Worm (Caenorhabditis elegans) whole organism, L3 larva: ENCODE results near the gene C25D7.16.
A peak's percentile ranks its signal among the peaks of the same experiment; 100 is the strongest.

Experiments used
- R02D3.7 ChIP-seq: fragments of 150-350 bp; optimal IDR thresholded peaks from 2 replicates; lab custom pipeline; 2014; ENCODE audit warnings: missing biosample characterization, missing genetic modification characterization
- ZK546.5 ChIP-seq: sonication (generic microtip); optimal IDR thresholded peaks from 2 replicates; lab custom pipeline; 2017; ENCODE audit warnings: missing biosample characterization, missing genetic modification characterization
- aly-2 ChIP-seq: fragments of 150-350 bp; optimal IDR thresholded peaks from 2 replicates; lab custom pipeline; 2014; ENCODE audit warnings: missing biosample characterization, missing genetic modification characterization
- ama-1 ChIP-seq: fragments of 150-350 bp; optimal IDR thresholded peaks from 2 replicates; lab custom pipeline; 2018
- ceh-16 ChIP-seq: sonication (generic microtip); optimal IDR thresholded peaks from 2 replicates; lab custom pipeline; 2017; ENCODE audit warnings: missing biosample characterization, missing genetic modification characterization
- ceh-28 ChIP-seq: fragments of 150-350 bp; optimal IDR thresholded peaks from 2 replicates; lab custom pipeline; 2014; ENCODE audit warnings: missing biosample characterization, missing genetic modification reagents, missing genetic modification characterization
- ceh-82 ChIP-seq: fragments of 150-350 bp; optimal IDR thresholded peaks from 2 replicates; lab custom pipeline; 2014; ENCODE audit warnings: missing biosample characterization, missing genetic modification characterization
- ceh-9 ChIP-seq: sonication (generic microtip); optimal IDR thresholded peaks from 2 replicates; lab custom pipeline; 2018; ENCODE audit warnings: missing biosample characterization, missing genetic modification characterization
- daf-12 ChIP-seq: fragments of 150-350 bp; optimal IDR thresholded peaks from 2 replicates; lab custom pipeline; 2014; ENCODE audit warnings: missing biosample characterization, missing genetic modification reagents, missing genetic modification characterization
- egl-27 ChIP-seq: sonication (generic microtip); optimal IDR thresholded peaks from 4 replicates; lab custom pipeline; 2017; ENCODE audit warnings: missing biosample characterization, missing genetic modification reagents, missing genetic modification characterization
- egl-5 ChIP-seq: fragments of 150-350 bp; optimal IDR thresholded peaks from 2 replicates; lab custom pipeline; 2017; ENCODE audit warnings: missing biosample characterization, missing genetic modification reagents, missing genetic modification characterization, inconsistent platforms
- elt-1 ChIP-seq: fragments of 150-350 bp; optimal IDR thresholded peaks from 2 replicates; lab custom pipeline; 2014; ENCODE audit warnings: missing biosample characterization, missing genetic modification characterization
- elt-2 ChIP-seq: sonication (generic microtip); optimal IDR thresholded peaks from 2 replicates; lab custom pipeline; 2016; ENCODE audit warnings: missing genetic modification reagents, mild to moderate bottlenecking, missing genetic modification characterization, missing compliant biosample characterization
- elt-3 ChIP-seq, 3 experiments: fragments of 150-350 bp in 1 of 3; sonication (generic microtip) in 2 of 3; optimal IDR thresholded peaks; 2 replicates in 2 of 3; 4 replicates in 1 of 3; lab custom pipeline; 2014 to 2017; ENCODE audit warnings: missing biosample characterization in 3 of 3, missing genetic modification characterization in 3 of 3
- eor-1 ChIP-seq, 2 experiments: fragments of 150-350 bp; optimal IDR thresholded peaks; 2 replicates each; lab custom pipeline; 2014 to 2018; ENCODE audit warnings: missing biosample characterization in 2 of 2, missing genetic modification characterization in 2 of 2
- fkh-10 ChIP-seq: sonication (generic microtip); optimal IDR thresholded peaks from 2 replicates; lab custom pipeline; 2017; ENCODE audit warnings: missing biosample characterization, missing genetic modification reagents, missing genetic modification characterization
- fkh-2 ChIP-seq: fragments of 150-350 bp; optimal IDR thresholded peaks from 2 replicates; lab custom pipeline; 2014; ENCODE audit warnings: missing biosample characterization, missing genetic modification reagents, missing genetic modification characterization
- fos-1 ChIP-seq: fragments of 150-350 bp; optimal IDR thresholded peaks from 2 replicates; lab custom pipeline; 2014; ENCODE audit warnings: missing biosample characterization, missing genetic modification characterization
- hmg-11 ChIP-seq: sonication (generic microtip); optimal IDR thresholded peaks from 2 replicates; lab custom pipeline; 2016; ENCODE audit warnings: missing genetic modification characterization, missing compliant biosample characterization
- jun-1 ChIP-seq: fragments of 150-350 bp; optimal IDR thresholded peaks from 2 replicates; lab custom pipeline; 2014; ENCODE audit warnings: missing biosample characterization, missing genetic modification reagents, missing genetic modification characterization
- lin-15B ChIP-seq: fragments of 150-350 bp; optimal IDR thresholded peaks from 2 replicates; lab custom pipeline; 2014; ENCODE audit warnings: missing biosample characterization, missing genetic modification characterization
- lin-39 ChIP-seq: fragments of 150-350 bp; optimal IDR thresholded peaks from 2 replicates; lab custom pipeline; 2018; ENCODE audit warnings: missing biosample characterization, missing genetic modification reagents, missing genetic modification characterization
- lsy-12 ChIP-seq: sonication (generic microtip); optimal IDR thresholded peaks from 2 replicates; lab custom pipeline; 2016; ENCODE audit warnings: mild to moderate bottlenecking, missing genetic modification characterization, missing compliant biosample characterization
- mml-1 ChIP-seq: fragments of 150-350 bp; sonication (generic microtip); optimal IDR thresholded peaks from 3 replicates; lab custom pipeline; 2014; ENCODE audit warnings: missing biosample characterization, missing genetic modification characterization
- nfya-1 ChIP-seq: sonication (generic microtip); optimal IDR thresholded peaks from 2 replicates; lab custom pipeline; 2017; ENCODE audit warnings: missing genetic modification characterization, mild to moderate bottlenecking, missing compliant biosample characterization, antibody characterized with exemption, moderate library complexity; ENCODE audit not compliant: insufficient read depth
- nhr-11 ChIP-seq: fragments of 150-350 bp; optimal IDR thresholded peaks from 2 replicates; lab custom pipeline; 2014; ENCODE audit warnings: missing biosample characterization, missing genetic modification characterization
- nhr-12 ChIP-seq: fragments of 150-350 bp; optimal IDR thresholded peaks from 2 replicates; lab custom pipeline; 2014; ENCODE audit warnings: missing biosample characterization, missing genetic modification characterization
- nhr-23 ChIP-seq: fragments of 150-350 bp; optimal IDR thresholded peaks from 2 replicates; lab custom pipeline; 2014; ENCODE audit warnings: missing biosample characterization, missing genetic modification reagents, missing genetic modification characterization
- nhr-237 ChIP-seq: fragments of 150-350 bp; optimal IDR thresholded peaks from 2 replicates; lab custom pipeline; 2014; ENCODE audit warnings: missing biosample characterization, missing genetic modification characterization
- nhr-25 ChIP-seq: sonication (generic microtip); optimal IDR thresholded peaks from 2 replicates; lab custom pipeline; 2017; ENCODE audit warnings: missing biosample characterization, missing genetic modification characterization
- nhr-28 ChIP-seq: fragments of 150-350 bp; optimal IDR thresholded peaks from 2 replicates; lab custom pipeline; 2014; ENCODE audit warnings: missing biosample characterization, missing genetic modification characterization
- nhr-43 ChIP-seq: sonication (generic microtip); optimal IDR thresholded peaks from 2 replicates; lab custom pipeline; 2016; ENCODE audit warnings: mild to moderate bottlenecking, missing genetic modification characterization, missing compliant biosample characterization; ENCODE audit not compliant: poor library complexity, severe bottlenecking
- nhr-67 ChIP-seq: fragments of 150-350 bp; optimal IDR thresholded peaks from 2 replicates; lab custom pipeline; 2014; ENCODE audit warnings: missing biosample characterization, missing genetic modification characterization
- nhr-76 ChIP-seq: fragments of 150-350 bp; sonication (generic microtip); optimal IDR thresholded peaks from 5 replicates; lab custom pipeline; 2014; ENCODE audit warnings: missing biosample characterization, missing genetic modification characterization
- nhr-77 ChIP-seq: fragments of 150-350 bp; optimal IDR thresholded peaks from 2 replicates; lab custom pipeline; 2014; ENCODE audit warnings: missing biosample characterization, missing genetic modification characterization
- pha-4 ChIP-seq: fragments of 150-350 bp; optimal IDR thresholded peaks from 2 replicates; lab custom pipeline; 2014; ENCODE audit warnings: missing biosample characterization, missing genetic modification reagents, missing genetic modification characterization
- pqm-1 ChIP-seq: fragments of 150-350 bp; optimal IDR thresholded peaks from 2 replicates; lab custom pipeline; 2017; ENCODE audit warnings: missing biosample characterization, missing genetic modification characterization, inconsistent platforms
- sea-2 ChIP-seq: fragments of 150-350 bp; sonication (generic microtip); optimal IDR thresholded peaks from 4 replicates; lab custom pipeline; 2014; ENCODE audit warnings: missing biosample characterization, missing genetic modification reagents, missing genetic modification characterization
- skn-1 ChIP-seq: fragments of 150-350 bp; optimal IDR thresholded peaks from 2 replicates; lab custom pipeline; 2014; ENCODE audit warnings: missing biosample characterization, missing genetic modification characterization
- snpc-4 ChIP-seq: fragments of 150-350 bp; optimal IDR thresholded peaks from 2 replicates; lab custom pipeline; 2014; ENCODE audit warnings: missing biosample characterization, missing genetic modification characterization
- tbx-2 ChIP-seq: sonication (generic microtip); optimal IDR thresholded peaks from 2 replicates; lab custom pipeline; 2016; ENCODE audit warnings: mild to moderate bottlenecking, missing genetic modification characterization, missing compliant biosample characterization
- unc-39 ChIP-seq: sonication (generic microtip); optimal IDR thresholded peaks from 4 replicates; lab custom pipeline; 2017; ENCODE audit warnings: missing biosample characterization, missing genetic modification characterization
- unc-62 ChIP-seq: fragments of 150-350 bp; sonication (generic microtip); optimal IDR thresholded peaks from 4 replicates; lab custom pipeline; 2014; ENCODE audit warnings: missing biosample characterization, missing genetic modification reagents, missing genetic modification characterization
- zag-1 ChIP-seq: fragments of 150-350 bp; optimal IDR thresholded peaks from 2 replicates; lab custom pipeline; 2014; ENCODE audit warnings: missing biosample characterization, missing genetic modification characterization
- ztf-11 ChIP-seq: fragments of 150-350 bp; optimal IDR thresholded peaks from 2 replicates; lab custom pipeline; 2014; ENCODE audit warnings: missing biosample characterization, missing genetic modification characterization
- ztf-4 ChIP-seq: fragments of 150-350 bp; optimal IDR thresholded peaks from 2 replicates; lab custom pipeline; 2014; ENCODE audit warnings: missing biosample characterization, missing genetic modification characterization

The C25D7.16 gene

ce11 chrV:15065068-15065744 lies 9.2 kb downstream of the C25D7.16 start, which contains the start of gene C25D7.9:
Gene C25D7.9 (plus strand): TSS chrV:15065135.
- TF ChIP-seq unc-62 (GFP tag; lab: Kevin White, UChicago) (no peak), mml-1 (tag; lab: Kevin White, UChicago) (no peak), eor-1 (tag; optimal IDR thresholded peaks at IDR 0.05; lab: Kevin White, UChicago) (no peak), fkh-2 (tag; lab: Kevin White, UChicago) (no peak), lin-39 (peak; percentile 20), nhr-12 (tag; lab: Kevin White, UChicago) (no peak), ztf-11 (tag; lab: Kevin White, UChicago) (no peak), nhr-11 (tag; lab: Kevin White, UChicago) (no peak), fos-1 (tag; lab: Kevin White, UChicago) (no peak), daf-12 (tag; lab: Kevin White, UChicago) (no peak), nhr-28 (tag; lab: Kevin White, UChicago) (no peak), ceh-16 (no peak), pqm-1 (no peak), ama-1 (lab: Kevin White, UChicago) (no peak), unc-39 (no peak), nfya-1 (tag; lab: Kevin White, UChicago) (peak; percentile 33), zag-1 (tag; lab: Kevin White, UChicago) (no peak), ztf-4 (no peak), nhr-67 (tag; lab: Kevin White, UChicago) (no peak), tbx-2 (tag; lab: Kevin White, UChicago) (no peak), nhr-237 (tag; lab: Kevin White, UChicago) (no peak), ceh-82 (tag; lab: Kevin White, UChicago) (no peak), lin-15B (tag; lab: Kevin White, UChicago) (peak; percentile 45), nhr-77 (tag; lab: Kevin White, UChicago) (no peak), sea-2 (GFP tag; lab: Kevin White, UChicago) (no peak), elt-2 (no peak), nhr-43 (tag; lab: Kevin White, UChicago) (no peak), fkh-10 (GFP tag; lab: Kevin White, UChicago) (no peak), skn-1 (tag; lab: Kevin White, UChicago) (no peak), snpc-4 (no peak), ceh-28 (tag; lab: Kevin White, UChicago) (no peak), ceh-9 (no peak), nhr-23 (tag; lab: Kevin White, UChicago) (no peak), elt-3 (tag; optimal IDR thresholded peaks at IDR 0.05; lab: Kevin White, UChicago) (no peak), aly-2 (no peak), nhr-76 (tag; lab: Kevin White, UChicago) (no peak), nhr-25 (tag; lab: Kevin White, UChicago) (peak; percentile 6), elt-1 (tag; lab: Kevin White, UChicago) (no peak), egl-27 (no peak), lsy-12 (tag; lab: Kevin White, UChicago) (no peak), egl-5 (tag; lab: Kevin White, UChicago) (no peak), ZK546.5 (tag; lab: Kevin White, UChicago) (no peak), hmg-11 (tag; lab: Kevin White, UChicago) (peak; percentile 39), jun-1 (no peak), R02D3.7 (no peak), pha-4 (peak; percentile 28)
